Fruit fly (Drosophila melanogaster) whole organism, prepupa: ENCODE data around the gene CG9922.

Source experiments
- Blimp-1 ChIP-seq: fragments of 200-800 bp; sonication (Bioruptor generic); optimal IDR thresholded peaks from 3 replicates; lab custom pipeline; 2017; ENCODE audit warnings: missing biosample characterization, missing genetic modification characterization, mild to moderate bottlenecking, moderate library complexity, missing genetic modification reagents
- CG10631 ChIP-seq: fragments of 200-800 bp; sonication (Bioruptor generic); optimal IDR thresholded peaks from 2 replicates; lab custom pipeline; 2016; ENCODE audit warnings: missing biosample characterization, missing genetic modification characterization
- CG10669 ChIP-seq: fragments of 200-800 bp; sonication (Bioruptor generic); optimal IDR thresholded peaks from 3 replicates; lab custom pipeline; 2018; ENCODE audit warnings: missing biosample characterization, mild to moderate bottlenecking, missing genetic modification characterization, moderate library complexity
- CG11294 ChIP-seq: fragments of 200-800 bp; sonication (Bioruptor generic); IDR thresholded peaks from 2 replicates; pipeline ENCODE4 v1.3.6; 2022; ENCODE audit warnings: missing biosample characterization, missing genetic modification characterization
- CG11902 ChIP-seq: fragments of 200-800 bp; sonication (Bioruptor generic); optimal IDR thresholded peaks from 3 replicates; lab custom pipeline; 2016; ENCODE audit warnings: missing biosample characterization, missing genetic modification characterization
- CG15336 ChIP-seq: fragments of 200-800 bp; sonication (Bioruptor generic); IDR thresholded peaks from 2 replicates; pipeline ENCODE4 v1.3.6; 2022; ENCODE audit warnings: missing biosample characterization, missing genetic modification characterization
- CG1621 ChIP-seq: fragments of 200-800 bp; sonication (Bioruptor generic); optimal IDR thresholded peaks from 3 replicates; lab custom pipeline; 2018; ENCODE audit warnings: missing biosample characterization, mild to moderate bottlenecking, missing genetic modification characterization
- CG16779 ChIP-seq: fragments of 200-800 bp; sonication (Bioruptor generic); optimal IDR thresholded peaks from 3 replicates; lab custom pipeline; 2017; ENCODE audit warnings: missing biosample characterization, mild to moderate bottlenecking, missing genetic modification characterization
- CG3032 ChIP-seq: fragments of 200-800 bp; optimal IDR thresholded peaks from 2 replicates; lab custom pipeline; 2019; ENCODE audit warnings: missing biosample characterization, mild to moderate bottlenecking, missing genetic modification characterization, moderate library complexity
- CG32006 ChIP-seq: fragments of 200-800 bp; sonication (Bioruptor generic); optimal IDR thresholded peaks from 3 replicates; lab custom pipeline; 2017; ENCODE audit warnings: missing biosample characterization, mild to moderate bottlenecking, missing genetic modification characterization
- CG34406 ChIP-seq: fragments of 200-800 bp; sonication (Bioruptor generic); optimal IDR thresholded peaks from 3 replicates; lab custom pipeline; 2016; ENCODE audit warnings: missing biosample characterization, missing genetic modification characterization
- CG4318 ChIP-seq: fragments of 200-800 bp; sonication (Bioruptor generic); optimal IDR thresholded peaks from 3 replicates; lab custom pipeline; 2017; ENCODE audit warnings: missing biosample characterization, mild to moderate bottlenecking, missing genetic modification characterization
- CG6163 ChIP-seq: fragments of 200-800 bp; sonication (Bioruptor generic); IDR thresholded peaks from 3 replicates; pipeline ENCODE4 v1.3.6; 2022; ENCODE audit warnings: missing biosample characterization, missing genetic modification characterization
- CG6276 ChIP-seq: fragments of 200-800 bp; sonication (Bioruptor generic); optimal IDR thresholded peaks from 2 replicates; lab custom pipeline; 2017; ENCODE audit warnings: missing biosample characterization, mild to moderate bottlenecking, missing genetic modification characterization
- CG6792 ChIP-seq: fragments of 200-800 bp; sonication (Bioruptor generic); optimal IDR thresholded peaks from 3 replicates; lab custom pipeline; 2016; ENCODE audit warnings: missing biosample characterization, missing genetic modification characterization
- CG8119 ChIP-seq: fragments of 200-800 bp; sonication (Bioruptor generic); IDR thresholded peaks from 3 replicates; pipeline ENCODE4 v1.3.6; 2022; ENCODE audit warnings: missing biosample characterization, missing genetic modification characterization
- CG8319 ChIP-seq: fragments of 200-800 bp; sonication (Bioruptor generic); optimal IDR thresholded peaks from 3 replicates; lab custom pipeline; 2016; ENCODE audit warnings: missing biosample characterization, missing genetic modification characterization
- CG9139 ChIP-seq: fragments of 200-800 bp; sonication (Bioruptor generic); optimal IDR thresholded peaks from 3 replicates; lab custom pipeline; 2017; ENCODE audit warnings: missing biosample characterization, mild to moderate bottlenecking, missing genetic modification characterization
- Eip75B ChIP-seq: fragments of 200-800 bp; sonication (Bioruptor generic); optimal IDR thresholded peaks from 3 replicates; lab custom pipeline; 2016; ENCODE audit warnings: missing biosample characterization, missing genetic modification characterization
- Eip78C ChIP-seq: fragments of 200-800 bp; sonication (Bioruptor generic); peaks from one replicate; lab custom pipeline; 2016; ENCODE audit warnings: missing biosample characterization, missing genetic modification characterization
- Eip93F ChIP-seq: fragments of 200-800 bp; sonication (Bioruptor generic); optimal IDR thresholded peaks from 2 replicates; lab custom pipeline; 2016; ENCODE audit warnings: missing biosample characterization, mild to moderate bottlenecking, missing genetic modification characterization
- Ets21C ChIP-seq: fragments of 200-800 bp; sonication (Bioruptor generic); optimal IDR thresholded peaks from 3 replicates; lab custom pipeline; 2016; ENCODE audit warnings: missing biosample characterization, missing genetic modification characterization
- Ets96B ChIP-seq: fragments of 200-800 bp; optimal IDR thresholded peaks from 2 replicates; lab custom pipeline; 2019; ENCODE audit warnings: missing biosample characterization, mild to moderate bottlenecking, missing genetic modification characterization, moderate library complexity
- Hr38 ChIP-seq: sonication (Bioruptor generic); optimal IDR thresholded peaks from 2 replicates; lab custom pipeline; 2016; ENCODE audit warnings: missing biosample characterization, missing genetic modification characterization
- Hr39 ChIP-seq: fragments of 200-800 bp; sonication (Bioruptor generic); optimal IDR thresholded peaks from 2 replicates; lab custom pipeline; 2016; ENCODE audit warnings: missing biosample characterization, missing genetic modification characterization
- Hr4 ChIP-seq: fragments of 200-800 bp; sonication (Bioruptor generic); optimal IDR thresholded peaks from 3 replicates; lab custom pipeline; 2016; ENCODE audit warnings: missing biosample characterization, missing genetic modification characterization
- Lpt ChIP-seq: fragments of 200-800 bp; sonication (Bioruptor generic); optimal IDR thresholded peaks from 3 replicates; lab custom pipeline; 2016; ENCODE audit warnings: missing biosample characterization, missing genetic modification characterization
- Met ChIP-seq: fragments of 200-800 bp; sonication (Bioruptor generic); optimal IDR thresholded peaks from 3 replicates; lab custom pipeline; 2016; ENCODE audit warnings: missing biosample characterization, missing genetic modification characterization
- OdsH ChIP-seq: fragments of 200-800 bp; sonication (Bioruptor generic); optimal IDR thresholded peaks from 3 replicates; lab custom pipeline; 2016; ENCODE audit warnings: missing biosample characterization, missing genetic modification characterization
- Smox ChIP-seq: fragments of 200-800 bp; sonication (Bioruptor generic); optimal IDR thresholded peaks from 3 replicates; lab custom pipeline; 2016; ENCODE audit warnings: missing biosample characterization, missing genetic modification characterization
- Sox102F ChIP-seq: fragments of 200-800 bp; sonication (Bioruptor generic); optimal IDR thresholded peaks from 2 replicates; lab custom pipeline; 2016; ENCODE audit warnings: missing biosample characterization, mild to moderate bottlenecking, missing genetic modification characterization
- Sox14 ChIP-seq: fragments of 200-800 bp; sonication (Bioruptor generic); optimal IDR thresholded peaks from 3 replicates; lab custom pipeline; 2016; ENCODE audit warnings: missing biosample characterization, missing genetic modification characterization
- achi ChIP-seq: fragments of 200-800 bp; sonication (Bioruptor generic); optimal IDR thresholded peaks from 3 replicates; lab custom pipeline; 2016; ENCODE audit warnings: missing biosample characterization, missing genetic modification characterization
- acj6 ChIP-seq: fragments of 200-800 bp; sonication (Bioruptor generic); optimal IDR thresholded peaks from 3 replicates; lab custom pipeline; 2016; ENCODE audit warnings: missing biosample characterization, missing genetic modification characterization
- cyc ChIP-seq: fragments of 200-800 bp; sonication (Bioruptor generic); optimal IDR thresholded peaks from 3 replicates; lab custom pipeline; 2016; ENCODE audit warnings: missing biosample characterization, missing genetic modification characterization
- dac ChIP-seq: fragments of 200-800 bp; sonication (Bioruptor generic); optimal IDR thresholded peaks from 2 replicates; lab custom pipeline; 2017; ENCODE audit warnings: missing biosample characterization, mild to moderate bottlenecking, missing genetic modification characterization
- dsx ChIP-seq: fragments of 200-800 bp; optimal IDR thresholded peaks from 3 replicates; lab custom pipeline; 2019; ENCODE audit warnings: missing biosample characterization, mild to moderate bottlenecking, missing genetic modification characterization, moderate library complexity; ENCODE audit not compliant: poor library complexity, severe bottlenecking
- esn ChIP-seq: fragments of 200-800 bp; sonication (Bioruptor generic); optimal IDR thresholded peaks from 2 replicates; lab custom pipeline; 2016; ENCODE audit warnings: missing biosample characterization, mild to moderate bottlenecking, missing genetic modification characterization, moderate library complexity
- fd59A ChIP-seq: fragments of 200-800 bp; sonication (Bioruptor generic); optimal IDR thresholded peaks from 2 replicates; lab custom pipeline; 2017; ENCODE audit warnings: missing biosample characterization, mild to moderate bottlenecking, missing genetic modification characterization, missing genetic modification reagents
- fd85E ChIP-seq: fragments of 200-800 bp; sonication (Bioruptor generic); optimal IDR thresholded peaks from 3 replicates; lab custom pipeline; 2016; ENCODE audit warnings: missing biosample characterization, missing genetic modification characterization
- net ChIP-seq: fragments of 200-800 bp; sonication (Bioruptor generic); optimal IDR thresholded peaks from 3 replicates; lab custom pipeline; 2016; ENCODE audit warnings: missing biosample characterization, missing genetic modification characterization
- salr ChIP-seq, 2 experiments: fragments of 200-800 bp; sonication (Bioruptor generic); optimal IDR thresholded peaks; 3 replicates each; lab custom pipeline; 2016 to 2018; ENCODE audit warnings: missing biosample characterization in 2 of 2, missing genetic modification characterization in 2 of 2, mild to moderate bottlenecking in 1 of 2
- ss ChIP-seq, 2 experiments: fragments of 200-800 bp; sonication (Bioruptor generic); optimal IDR thresholded peaks; 2 replicates in 1 of 2; 3 replicates in 1 of 2; lab custom pipeline; 2017 to 2018; ENCODE audit warnings: mild to moderate bottlenecking in 2 of 2, missing biosample characterization in 2 of 2, missing genetic modification characterization in 2 of 2, moderate library complexity in 1 of 2
- svp ChIP-seq: fragments of 200-800 bp; sonication (Bioruptor generic); peaks from one replicate; lab custom pipeline; 2016; ENCODE audit warnings: missing biosample characterization, missing genetic modification characterization
- vri ChIP-seq: fragments of 200-800 bp; sonication (Bioruptor generic); optimal IDR thresholded peaks from 3 replicates; lab custom pipeline; 2016; ENCODE audit warnings: missing biosample characterization, mild to moderate bottlenecking, missing genetic modification characterization

Gene CG9922

dm6 chr3R:14053037-14053808 is 17.0 kb upstream of the CG9922 start (continued):
- peak; percentile 93 for TF ChIP-seq CG34406 (GFP tag; lab: Kevin White, UChicago)
- TF ChIP-seq vri (GFP tag; lab: Kevin White, UChicago) = peak; percentile 83
- peak; percentile 90 for TF ChIP-seq CG1621 (tag; lab: Kevin White, UChicago)
- peak; percentile 90 for TF ChIP-seq dac
- TF ChIP-seq CG15336 = peak; percentile 96
- peak; percentile 95 for TF ChIP-seq CG6276 (GFP tag; lab: Kevin White, UChicago)
- peak; percentile 95 for TF ChIP-seq Eip78C (GFP tag; lab: Kevin White, UChicago)
- TF ChIP-seq Lpt (GFP tag; lab: Kevin White, UChicago) = peak; percentile 91
- TF ChIP-seq CG11294 (GFP tag; lab: Robert Waterston, UW) = peak; percentile 92
- peak; percentile 95 for TF ChIP-seq CG4318 (GFP tag; lab: Kevin White, UChicago)

DNA sequence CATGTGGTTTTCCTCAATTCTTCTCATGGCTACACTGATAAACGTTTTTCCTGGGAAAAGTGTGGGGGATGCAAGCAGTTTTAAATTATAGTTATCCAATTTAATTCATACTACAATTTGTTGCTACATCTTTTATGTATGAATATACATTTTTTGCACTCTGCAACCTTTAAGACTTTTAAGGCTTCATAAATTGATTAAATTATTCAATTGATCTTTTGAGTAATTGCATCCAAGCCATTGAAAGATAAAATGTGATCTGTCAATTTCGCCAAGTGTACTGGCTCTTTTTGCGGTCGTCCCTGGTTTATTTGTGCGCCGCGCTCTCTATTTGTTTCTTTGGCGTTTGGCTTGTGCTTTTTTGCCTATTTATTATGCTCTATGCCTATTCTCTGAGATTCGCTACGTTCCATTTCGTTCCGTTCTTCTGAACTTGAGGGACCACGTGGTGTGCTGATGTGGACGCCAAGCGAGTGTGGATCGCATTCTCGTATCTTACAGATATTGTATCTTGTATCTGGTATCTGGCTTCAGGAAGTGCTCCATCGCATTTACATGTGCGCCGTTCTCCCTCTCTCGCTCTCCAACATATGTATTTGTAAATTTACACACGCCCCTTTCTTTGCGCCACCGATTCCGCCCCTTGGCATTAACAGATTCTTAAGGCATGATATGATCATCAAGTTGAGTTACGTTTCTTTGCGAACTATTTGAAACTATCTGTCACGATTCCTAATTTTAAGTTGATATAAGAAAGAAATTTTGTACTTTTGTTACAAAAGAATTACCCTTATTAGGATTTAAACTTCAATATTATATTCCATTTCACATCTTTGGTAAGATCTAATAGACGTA is 16.2 kb upstream of the CG9922 start:
- TF ChIP-seq CG32006 (GFP tag; lab: Kevin White, UChicago) (peak; percentile 97), CG6163 (peak; percentile 89), Ets21C (GFP tag; lab: Kevin White, UChicago) (no peak), CG1621 (tag; lab: Kevin White, UChicago) (no peak), Met (GFP tag; lab: Kevin White, UChicago) (peak; percentile 11), cyc (GFP tag; lab: Kevin White, UChicago) (no peak), Eip93F (GFP tag; lab: Kevin White, UChicago) (no peak), CG11902 (GFP tag; lab: Kevin White, UChicago) (no peak), Ets96B (tag; lab: Kevin White, UChicago) (peak; percentile 47), CG16779 (tag; lab: Kevin White, UChicago) (peak; percentile 60), Hr38 (GFP tag; lab: Kevin White, UChicago) (peak; percentile 39), CG6276 (GFP tag; lab: Kevin White, UChicago) (peak; percentile 92), CG3032 (tag; lab: Kevin White, UChicago) (peak; percentile 74), Blimp-1 (no peak), dac (peak; percentile 90), Smox (GFP tag; lab: Kevin White, UChicago) (no peak), dsx (GFP tag; lab: Kevin White, UChicago) (peak; percentile 9), CG11294 (GFP tag; lab: Robert Waterston, UW) (peak; percentile 84), Hr4 (peak; percentile 96), svp (peak; percentile 63), esn (GFP tag; lab: Kevin White, UChicago) (no peak), CG9139 (GFP tag; lab: Kevin White, UChicago) (no peak), fd59A (GFP tag; lab: Kevin White, UChicago) (peak; percentile 46), acj6 (GFP tag; lab: Kevin White, UChicago) (peak; percentile 80), fd85E (no peak), CG6792 (GFP tag; lab: Kevin White, UChicago) (peak; percentile 46), CG8119 (peak; percentile 96), Eip75B (GFP tag; lab: Kevin White, UChicago) (peak; percentile 72), OdsH (GFP tag; lab: Kevin White, UChicago) (peak; percentile 84), ss (GFP tag; optimal IDR thresholded peaks at IDR 0.05; lab: Kevin White, UChicago) (no peak), CG15336 (peak; percentile 96), achi (GFP tag; lab: Kevin White, UChicago) (peak; percentile 83), Hr39 (GFP tag; lab: Kevin White, UChicago) (no peak), CG10631 (GFP tag; lab: Kevin White, UChicago) (peak; percentile 86), CG10669 (GFP tag; lab: Kevin White, UChicago) (peak; percentile 34), CG4318 (GFP tag; lab: Kevin White, UChicago) (peak; percentile 93), Sox102F (peak; percentile 0), salr (GFP tag; optimal IDR thresholded peaks at IDR 0.05; lab: Kevin White, UChicago) (peak in 1 of 2 experiments; percentile 94), Sox14 (GFP tag; lab: Kevin White, UChicago) (peak; percentile 82), net (peak; percentile 85), CG34406 (GFP tag; lab: Kevin White, UChicago) (no peak), CG8319 (GFP tag; lab: Kevin White, UChicago) (peak; percentile 11)
